Worm (Caenorhabditis elegans) whole organism, early embryonic: ENCODE data around the gene acr-7.
A peak's percentile ranks its signal among the peaks of the same experiment; 100 is the strongest.

ENCODE experiments used
- B0310.2 ChIP-seq: sonication (generic microtip); optimal IDR thresholded peaks from 2 replicates; lab custom pipeline; 2016; ENCODE audit warnings: mild to moderate bottlenecking, missing genetic modification characterization, missing compliant biosample characterization
- F13C5.2 ChIP-seq: sonication (generic microtip); optimal IDR thresholded peaks from 2 replicates; lab custom pipeline; 2017; ENCODE audit warnings: mild to moderate bottlenecking, missing genetic modification characterization, inconsistent platforms, missing compliant biosample characterization
- aly-1 ChIP-seq: sonication (generic microtip); optimal IDR thresholded peaks from 2 replicates; lab custom pipeline; 2016; ENCODE audit warnings: missing genetic modification characterization, missing compliant biosample characterization
- ama-1 ChIP-seq: fragments of 150-350 bp; optimal IDR thresholded peaks from 2 replicates; lab custom pipeline; 2014
- ceh-13 ChIP-seq: fragments of 200-800 bp; sonication (Bioruptor generic); optimal IDR thresholded peaks from 2 replicates; lab custom pipeline; 2018; ENCODE audit warnings: mild to moderate bottlenecking, missing genetic modification characterization, missing compliant biosample characterization
- ceh-36 ChIP-seq: sonication (generic microtip); optimal IDR thresholded peaks from 2 replicates; lab custom pipeline; 2016; ENCODE audit warnings: missing genetic modification characterization, inconsistent platforms, missing compliant biosample characterization
- ets-7 ChIP-seq: sonication (generic microtip); optimal IDR thresholded peaks from 2 replicates; lab custom pipeline; 2016; ENCODE audit warnings: missing genotype, missing genetic modification characterization, missing compliant biosample characterization
- flt-1 ChIP-seq: fragments of 200-800 bp; sonication (Bioruptor generic); IDR thresholded peaks from 2 replicates; pipeline ENCODE4 v1.3.6; 2022; ENCODE audit warnings: missing genetic modification characterization, missing compliant biosample characterization
- hmbx-1 ChIP-seq: sonication (generic microtip); optimal IDR thresholded peaks from 2 replicates; lab custom pipeline; 2016; ENCODE audit warnings: mild to moderate bottlenecking, missing genetic modification characterization, missing compliant biosample characterization
- hmg-4 ChIP-seq: fragments of 200-800 bp; sonication (Bioruptor generic); optimal IDR thresholded peaks from 2 replicates; lab custom pipeline; 2018; ENCODE audit warnings: mild to moderate bottlenecking, missing genetic modification characterization, missing compliant biosample characterization
- hnd-1 ChIP-seq: sonication (generic microtip); optimal IDR thresholded peaks from 2 replicates; lab custom pipeline; 2016; ENCODE audit warnings: missing genetic modification characterization, missing compliant biosample characterization
- pes-1 ChIP-seq: fragments of 200-800 bp; sonication (Bioruptor generic); IDR thresholded peaks from 2 replicates; pipeline ENCODE4 v1.3.6; 2022; ENCODE audit warnings: missing genetic modification reagents, missing genetic modification characterization, missing compliant biosample characterization
- scrt-1 ChIP-seq: fragments of 200-800 bp; sonication (Bioruptor generic); IDR thresholded peaks from 2 replicates; pipeline ENCODE4 v1.3.6; 2022; ENCODE audit warnings: missing genetic modification characterization, missing compliant biosample characterization
- sea-1 ChIP-seq: fragments of 200-800 bp; sonication (Bioruptor generic); conservative IDR thresholded peaks from 2 replicates; pipeline ENCODE4 v1.3.6; 2022; ENCODE audit warnings: missing genetic modification characterization, missing compliant biosample characterization
- tbx-11 ChIP-seq: fragments of 200-800 bp; sonication (Bioruptor generic); IDR thresholded peaks from 2 replicates; pipeline ENCODE4 v1.3.6; 2022; ENCODE audit warnings: missing genetic modification characterization, missing compliant biosample characterization
- tbx-37 ChIP-seq: fragments of 200-800 bp; sonication (Bioruptor generic); conservative IDR thresholded peaks from 2 replicates; pipeline ENCODE4 v1.3.6; 2022; ENCODE audit warnings: missing genetic modification reagents, missing genetic modification characterization, missing compliant biosample characterization
- tra-4 ChIP-seq: sonication (generic microtip); optimal IDR thresholded peaks from 2 replicates; lab custom pipeline; 2017; ENCODE audit warnings: missing genetic modification characterization, missing compliant biosample characterization

acr-7 gene

DNA sequence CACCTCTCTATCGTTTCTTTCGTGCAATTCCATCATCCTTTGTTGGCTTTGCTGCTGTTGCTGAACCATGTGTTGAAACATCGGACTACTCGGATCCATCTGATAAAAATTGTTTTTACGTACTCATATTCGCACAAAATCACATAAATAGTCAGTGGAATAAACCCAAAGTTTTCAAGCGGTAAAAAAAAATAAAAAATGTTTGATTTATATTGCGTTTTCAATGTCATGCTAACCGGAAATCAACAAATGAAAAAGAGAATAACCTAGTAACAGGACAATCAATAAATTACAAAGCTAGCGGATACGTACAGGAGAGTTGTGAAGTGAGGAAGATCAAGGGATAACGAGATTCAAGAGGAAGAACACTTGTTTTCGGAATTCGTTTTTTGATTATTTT lies 5.3 kb upstream of the acr-7 start, which contains the start of gene mdt-10:
TSS of gene mdt-10 (minus strand) at position 101 of the 400 bp plus-strand sequence.
- TF ChIP-seq hnd-1 (tag; lab: Kevin White, UChicago), result no peak
- no peak for TF ChIP-seq flt-1
- no peak for TF ChIP-seq sea-1 (GFP tag; lab: Robert Waterston, UW)

DNA sequence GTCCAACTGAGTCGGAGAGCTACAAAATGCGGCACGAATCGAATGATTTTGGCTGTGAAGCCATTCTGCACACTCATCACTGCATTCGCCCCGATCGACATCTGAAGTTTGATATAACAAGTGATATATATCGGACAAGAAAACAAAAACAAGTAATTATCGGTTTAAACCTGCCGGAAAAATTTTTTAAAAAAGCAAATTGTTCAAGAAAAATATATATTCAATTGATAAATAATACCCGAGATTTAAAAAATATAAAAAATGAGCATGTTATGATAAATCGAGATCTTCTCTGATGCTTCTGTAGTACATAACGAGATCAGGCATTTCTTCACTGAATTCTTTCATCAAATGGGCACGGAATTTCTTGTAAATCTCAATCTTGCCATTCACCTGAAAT lies 4.1 kb upstream of the acr-7 start, which contains the start of gene T09A5.5:
TSS of gene T09A5.5 (minus strand) at position 101 of the 400 bp plus-strand sequence.
- TF ChIP-seq tra-4 (tag; lab: Kevin White, UChicago) (no peak), hmbx-1 (tag; lab: Kevin White, UChicago) (no peak), ceh-13 (GFP tag; lab: Kevin White, UChicago) (no peak), B0310.2 (tag; lab: Kevin White, UChicago) (no peak), flt-1 (no peak), tbx-11 (no peak), ceh-36 (tag; lab: Kevin White, UChicago) (no peak), aly-1 (no peak)

DNA sequence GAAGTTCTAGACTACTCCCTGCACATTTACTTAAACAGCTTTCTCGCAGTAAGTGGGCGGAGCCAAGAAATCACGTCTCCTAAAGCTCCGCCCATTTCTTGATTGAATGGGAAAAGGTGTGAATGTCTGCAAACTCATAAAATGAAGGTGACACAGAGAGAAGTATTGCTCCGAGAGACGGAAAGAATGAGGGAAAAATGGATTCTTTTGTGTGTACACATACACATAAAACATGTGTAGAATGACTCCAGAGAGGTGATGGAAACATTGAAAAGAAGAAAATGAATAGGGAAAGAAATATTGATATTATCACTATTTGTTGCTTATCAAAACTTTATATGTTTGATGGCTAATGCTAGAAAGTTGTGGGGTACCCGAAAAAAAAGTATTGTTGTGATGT lies 1.9 kb upstream of the acr-7 start:
- TF ChIP-seq hmbx-1 (tag; lab: Kevin White, UChicago), result no peak

DNA sequence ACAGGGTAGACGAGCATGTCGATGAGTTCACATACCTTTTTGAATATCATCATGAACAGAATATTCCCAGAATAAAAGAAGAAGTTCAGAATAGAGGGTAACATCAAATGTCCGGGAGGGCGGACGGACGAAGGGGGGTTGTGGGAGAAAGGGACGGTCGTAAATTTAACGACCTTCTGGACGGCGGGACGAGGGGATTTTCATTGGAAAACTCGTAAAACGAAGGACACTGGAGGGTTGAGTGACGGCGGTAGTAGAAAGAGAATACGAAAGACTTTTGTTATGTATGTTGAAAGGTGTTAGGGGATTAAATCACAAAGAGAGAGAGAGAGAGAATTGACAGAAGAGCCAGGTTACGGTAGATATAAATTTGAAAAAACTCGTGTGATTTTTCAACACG lies 978 bp upstream of the acr-7 start:
- TF ChIP-seq tbx-37 (GFP tag; lab: Robert Waterston, UW) (no peak), hnd-1 (tag; lab: Kevin White, UChicago) (no peak), hmbx-1 (tag; lab: Kevin White, UChicago) (no peak), ceh-13 (GFP tag; lab: Kevin White, UChicago) (no peak), F13C5.2 (tag; lab: Kevin White, UChicago) (no peak)

DNA sequence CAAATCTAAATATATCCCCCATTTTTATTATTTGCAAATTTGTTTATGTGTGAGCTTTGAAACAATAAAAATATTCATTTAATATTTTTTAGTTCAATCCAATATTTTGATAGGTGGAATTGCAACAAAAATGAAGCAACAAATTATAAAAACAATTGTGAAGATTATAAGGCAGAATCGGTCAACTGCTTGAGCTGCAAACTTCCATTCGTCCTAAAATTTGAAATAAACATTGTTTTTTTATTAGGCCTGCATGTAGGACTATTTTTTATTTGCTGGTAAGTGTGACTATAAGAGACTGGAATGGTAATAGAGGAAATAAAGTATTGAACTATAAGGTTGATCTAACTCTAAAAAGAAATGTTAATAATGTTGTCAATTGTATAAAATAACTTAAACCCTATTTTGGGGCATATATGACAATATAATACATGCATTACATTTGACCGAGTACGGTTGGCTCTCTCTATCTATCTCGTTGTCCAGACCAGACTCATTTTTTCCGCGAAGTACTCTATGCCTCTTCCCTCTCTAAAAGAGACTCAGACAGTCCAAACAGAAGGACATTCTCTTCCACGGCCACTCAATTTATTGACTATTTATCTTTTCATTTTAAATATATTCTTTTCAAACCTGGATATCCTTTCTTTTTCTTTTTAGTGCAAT lies 3.9 kb downstream of the acr-7 start, which contains the start of gene T09A5.4:
TSS of gene T09A5.4 (plus strand) at position 616 of the 666 bp plus-strand sequence.
- TF ChIP-seq tbx-11, result no peak

DNA sequence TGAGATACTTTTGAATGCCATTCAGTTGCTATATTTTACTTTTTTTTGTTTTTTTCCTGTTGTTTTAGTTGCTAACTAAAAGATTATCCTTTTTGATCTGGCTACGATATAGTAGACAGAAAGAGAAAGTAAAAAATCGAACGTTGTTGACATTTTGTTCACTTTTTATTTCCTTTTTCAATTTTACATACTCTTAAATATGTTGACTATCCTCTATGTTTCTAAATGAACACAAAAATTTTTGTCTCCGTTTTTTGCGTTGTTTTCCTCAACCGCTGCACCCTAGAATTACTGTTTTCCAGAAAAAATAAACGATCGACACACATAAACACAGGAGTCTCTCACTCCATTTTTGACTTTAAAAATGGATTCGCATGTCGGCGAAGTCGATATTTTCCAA lies 7.5 kb downstream of the acr-7 start, which contains the start of gene klp-3:
TSS of gene klp-3 (plus strand) at position 301 of the 400 bp plus-strand sequence.
- TF ChIP-seq pes-1, result no peak
- no peak for TF ChIP-seq hmbx-1 (tag; lab: Kevin White, UChicago)
- TF ChIP-seq tbx-37 (GFP tag; lab: Robert Waterston, UW), result no peak
- TF ChIP-seq tra-4 (tag; lab: Kevin White, UChicago), result no peak
- no peak for TF ChIP-seq tbx-11
- TF ChIP-seq ceh-13 (GFP tag; lab: Kevin White, UChicago), result no peak
- TF ChIP-seq flt-1, result no peak
- TF ChIP-seq F13C5.2 (tag; lab: Kevin White, UChicago), result no peak
- no peak for TF ChIP-seq scrt-1 (GFP tag; lab: Robert Waterston, UW)
- TF ChIP-seq hnd-1 (tag; lab: Kevin White, UChicago), result no peak
- TF ChIP-seq B0310.2 (tag; lab: Kevin White, UChicago), result no peak

DNA sequence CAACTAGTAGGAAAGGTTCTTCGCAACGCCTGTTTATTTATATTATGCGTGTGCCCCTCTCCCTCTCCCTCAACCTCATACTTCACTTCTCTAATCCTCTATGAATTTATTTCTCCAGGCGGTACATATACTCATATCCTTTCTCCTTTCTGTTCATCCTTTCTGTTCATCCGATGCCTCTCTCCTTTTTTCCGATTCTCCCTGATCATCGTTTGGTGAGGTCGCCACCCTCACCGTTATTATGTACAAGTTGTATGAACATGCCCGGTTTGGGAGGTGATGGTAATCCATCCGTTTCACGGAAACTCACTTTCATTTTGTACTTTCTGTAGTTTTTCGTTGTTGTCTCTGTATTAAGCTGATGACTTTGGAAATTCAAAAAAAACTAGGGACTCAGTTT lies 9.9 kb downstream of the acr-7 start:
- no peak for TF ChIP-seq hnd-1 (tag; lab: Kevin White, UChicago)
- no peak for TF ChIP-seq scrt-1 (GFP tag; lab: Robert Waterston, UW)
- no peak for TF ChIP-seq sea-1 (GFP tag; lab: Robert Waterston, UW)
- TF ChIP-seq F13C5.2 (tag; lab: Kevin White, UChicago), result peak; percentile 18
- no peak for TF ChIP-seq hmg-4 (GFP tag; lab: Kevin White, UChicago)
- TF ChIP-seq tra-4 (tag; lab: Kevin White, UChicago), result no peak
- TF ChIP-seq tbx-37 (GFP tag; lab: Robert Waterston, UW), result no peak
- no peak for TF ChIP-seq aly-1

DNA sequence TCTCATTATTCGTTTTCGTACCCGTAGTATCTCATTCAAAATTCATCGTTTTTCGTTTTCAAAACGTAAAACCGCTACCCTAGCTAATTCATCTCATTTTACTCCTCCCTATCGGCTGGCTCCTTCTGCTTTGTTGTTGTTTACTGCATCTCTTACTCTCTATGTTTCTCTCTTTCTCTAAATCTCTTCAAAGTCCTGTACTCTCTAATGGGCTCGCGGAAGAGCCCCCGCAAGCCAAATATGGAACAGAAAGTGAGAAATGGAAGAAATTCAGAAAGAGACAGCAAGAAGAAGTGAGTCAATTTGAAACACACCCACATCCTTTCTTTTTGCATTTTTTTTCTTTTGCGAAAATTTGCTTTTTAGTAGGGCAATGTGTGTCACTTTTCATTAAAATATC lies 10.9 kb downstream of the acr-7 start:
- TF ChIP-seq ets-7 (tag; lab: Kevin White, UChicago) (no peak), hmg-4 (GFP tag; lab: Kevin White, UChicago) (no peak), tra-4 (tag; lab: Kevin White, UChicago) (no peak)

DNA sequence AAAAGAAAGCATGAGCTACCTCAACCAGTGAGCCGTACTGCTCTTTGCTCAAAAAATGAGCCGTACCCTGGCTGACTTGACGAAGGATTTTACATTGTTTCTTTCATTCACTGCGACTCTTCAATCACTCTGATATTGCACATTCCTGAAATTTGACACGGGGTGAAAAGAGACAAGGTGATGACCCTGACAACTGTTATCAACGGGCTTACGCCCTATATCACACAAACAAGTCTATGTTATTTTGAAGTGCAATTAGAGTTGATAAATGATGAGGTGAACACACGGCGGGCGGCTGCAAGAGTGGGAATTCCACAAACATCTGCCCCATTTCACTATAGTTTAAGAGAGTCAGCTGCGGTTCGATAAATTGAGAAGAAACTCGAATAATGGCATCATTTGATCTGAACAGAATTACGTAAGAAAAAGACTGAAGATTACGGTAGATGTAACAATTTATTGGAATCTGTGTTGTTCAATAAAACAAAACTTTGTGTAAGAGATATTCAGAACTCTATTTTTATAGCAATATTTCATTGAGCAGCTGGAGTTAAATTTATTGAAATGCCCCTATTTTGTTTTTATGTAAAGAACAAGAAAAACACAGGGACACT lies 12.9 kb downstream of the acr-7 start:
- TF ChIP-seq tbx-11, result no peak
- TF ChIP-seq B0310.2 (tag; lab: Kevin White, UChicago), result no peak
- TF ChIP-seq pes-1, result no peak
- TF ChIP-seq aly-1, result no peak
- TF ChIP-seq hmbx-1 (tag; lab: Kevin White, UChicago), result no peak
- TF ChIP-seq tra-4 (tag; lab: Kevin White, UChicago), result no peak
- no peak for TF ChIP-seq ceh-13 (GFP tag; lab: Kevin White, UChicago)
- no peak for TF ChIP-seq ama-1 (lab: Kevin White, UChicago)
- TF ChIP-seq flt-1, result no peak
